ENCODE assay signal across 5 fruit fly cellular contexts in genomic region chr3L:7150850-7151249, dm6.
TF ChIP-seq lines count a peak whose summit lies in the region.

No protein-coding gene starts in this region.

- TF ChIP-seq CTCF in whole organism, embryonic (GFP tag; optimal IDR thresholded peaks at IDR 0.05; lab: Kevin White, UChicago): no peak

TF ChIP-seq in whole organism, adult, 20 proteins besides CTCF, POLR2A, EP300 and RAD21:
- TF ChIP-seq bab1 (GFP tag; optimal IDR thresholded peaks at IDR 0.05; lab: Kevin White, UChicago) (no peak), kay (GFP tag; lab: Kevin White, UChicago; ENCODE audit: borderline replicate concordance) (no peak), CG14711 (tag; optimal IDR thresholded peaks at IDR 0.05; lab: Kevin White, UChicago) (peak; percentile 27)

TF ChIP-seq in whole organism, embryonic, 481 proteins besides CTCF, POLR2A, EP300 and RAD21 (continues in another document):
- TF ChIP-seq Kr (GFP tag; optimal IDR thresholded peaks at IDR 0.05; lab: Kevin White, UChicago): no peak
- no peak for TF ChIP-seq sisA (GFP tag; IDR thresholded peaks at IDR 0.05; lab: Robert Waterston, UW)
- no peak for TF ChIP-seq CG4282 (GFP tag; optimal IDR thresholded peaks at IDR 0.05; lab: Kevin White, UChicago)
- no peak for TF ChIP-seq MESR4 (GFP tag; optimal IDR thresholded peaks at IDR 0.05; lab: Kevin White, UChicago)
- no peak for TF ChIP-seq CG11696 (GFP tag; IDR thresholded peaks at IDR 0.05; lab: Robert Waterston, UW)
- TF ChIP-seq CG6689 (GFP tag; IDR thresholded peaks at IDR 0.05; lab: Robert Waterston, UW): 0 out of 2 replicates have a peak, but pooled peaks have one; percentile 40
- no peak for TF ChIP-seq phol (tag; optimal IDR thresholded peaks at IDR 0.05; lab: Kevin White, UChicago)
- peak; percentile 35 to 41 for TF ChIP-seq bsh (GFP tag; optimal IDR thresholded peaks at IDR 0.05; lab: Kevin White, UChicago)
- no peak for TF ChIP-seq CG18599 (GFP tag; optimal IDR thresholded peaks at IDR 0.05; lab: Kevin White, UChicago)
- TF ChIP-seq mirr (GFP tag; optimal IDR thresholded peaks at IDR 0.05; lab: Kevin White, UChicago): no peak
- TF ChIP-seq odd (GFP tag; optimal IDR thresholded peaks at IDR 0.05; lab: Kevin White, UChicago): no peak
- TF ChIP-seq crol (GFP tag; IDR thresholded peaks at IDR 0.05; lab: Robert Waterston, UW): no peak
- no peak for TF ChIP-seq Lim3 (GFP tag; IDR thresholded peaks at IDR 0.05; lab: Robert Waterston, UW)
- TF ChIP-seq Deaf1 (tag; optimal IDR thresholded peaks at IDR 0.05; lab: Kevin White, UChicago): no peak
- no peak for TF ChIP-seq slou (GFP tag; optimal IDR thresholded peaks at IDR 0.05; lab: Kevin White, UChicago)
- TF ChIP-seq Dp (GFP tag; optimal IDR thresholded peaks at IDR 0.05; lab: Kevin White, UChicago): no peak
- no peak for TF ChIP-seq CG12299 (tag; optimal IDR thresholded peaks at IDR 0.05; lab: Kevin White, UChicago)
- no peak for TF ChIP-seq chm (GFP tag; IDR thresholded peaks at IDR 0.05; lab: Robert Waterston, UW)
- no peak for TF ChIP-seq CG8281 (tag; optimal IDR thresholded peaks at IDR 0.05; lab: Kevin White, UChicago)
- peak; percentile 18; the same call in 1 of the 2 replicates for TF ChIP-seq CG17328 (GFP tag; IDR thresholded peaks at IDR 0.05; lab: Robert Waterston, UW)
- TF ChIP-seq nom (GFP tag; optimal IDR thresholded peaks at IDR 0.05; lab: Kevin White, UChicago): peak; percentile 64
- no peak for TF ChIP-seq CG1832 (GFP tag; optimal IDR thresholded peaks at IDR 0.05; lab: Kevin White, UChicago)
- TF ChIP-seq Atf-2 (GFP tag; optimal IDR thresholded peaks at IDR 0.05; lab: Kevin White, UChicago): no peak

TF ChIP-seq in whole organism, prepupa, 60 proteins besides CTCF, POLR2A, EP300 and RAD21 (continues in another document):
- peak; percentile 80 for TF ChIP-seq CG3919 (GFP tag; optimal IDR thresholded peaks at IDR 0.05; lab: Kevin White, UChicago)
- peak; percentile 36 for TF ChIP-seq Smox (GFP tag; optimal IDR thresholded peaks at IDR 0.05; lab: Kevin White, UChicago)
- TF ChIP-seq CG8119 (GFP tag; IDR thresholded peaks at IDR 0.05; lab: Robert Waterston, UW): peak; percentile 89
- TF ChIP-seq CG11762 (GFP tag; optimal IDR thresholded peaks at IDR 0.05; lab: Kevin White, UChicago; ENCODE audit: insufficient read depth): peak; percentile 66
- TF ChIP-seq Met (GFP tag; optimal IDR thresholded peaks at IDR 0.05; lab: Kevin White, UChicago): peak; percentile 50
- peak; percentile 75 for TF ChIP-seq CG9139 (GFP tag; optimal IDR thresholded peaks at IDR 0.05; lab: Kevin White, UChicago)
- peak; percentile 55 for TF ChIP-seq CG4318 (GFP tag; optimal IDR thresholded peaks at IDR 0.05; lab: Kevin White, UChicago)
- TF ChIP-seq dac (GFP tag; optimal IDR thresholded peaks at IDR 0.05; lab: Kevin White, UChicago): peak; percentile 40
- peak; percentile 75 for TF ChIP-seq Sox14 (GFP tag; optimal IDR thresholded peaks at IDR 0.05; lab: Kevin White, UChicago)
- TF ChIP-seq CG3032 (tag; optimal IDR thresholded peaks at IDR 0.05; lab: Kevin White, UChicago): peak; percentile 77
- peak; percentile 95 for TF ChIP-seq Eip78C (GFP tag; lab: Kevin White, UChicago)
- peak; percentile 35 for TF ChIP-seq Hr39 (GFP tag; optimal IDR thresholded peaks at IDR 0.05; lab: Kevin White, UChicago)
- peak; percentile 65 for TF ChIP-seq CG10631 (GFP tag; optimal IDR thresholded peaks at IDR 0.05; lab: Kevin White, UChicago)
- TF ChIP-seq achi (GFP tag; optimal IDR thresholded peaks at IDR 0.05; lab: Kevin White, UChicago): peak; percentile 79
- TF ChIP-seq pdm3 (GFP tag; optimal IDR thresholded peaks at IDR 0.05; lab: Kevin White, UChicago): peak; percentile 78
- TF ChIP-seq Hr38 (GFP tag; optimal IDR thresholded peaks at IDR 0.05; lab: Kevin White, UChicago): no peak
- peak; percentile 56 to 60 for TF ChIP-seq salr (GFP tag; optimal IDR thresholded peaks at IDR 0.05; lab: Kevin White, UChicago)
- TF ChIP-seq CG34406 (GFP tag; optimal IDR thresholded peaks at IDR 0.05; lab: Kevin White, UChicago): peak; percentile 52
- TF ChIP-seq CG11902 (GFP tag; optimal IDR thresholded peaks at IDR 0.05; lab: Kevin White, UChicago): peak; percentile 30
- no peak for TF ChIP-seq vri (GFP tag; optimal IDR thresholded peaks at IDR 0.05; lab: Kevin White, UChicago)
- peak; percentile 49 for TF ChIP-seq CG6792 (GFP tag; optimal IDR thresholded peaks at IDR 0.05; lab: Kevin White, UChicago)
- TF ChIP-seq CG16779 (tag; optimal IDR thresholded peaks at IDR 0.05; lab: Kevin White, UChicago): peak; percentile 50
- TF ChIP-seq Ets21C (GFP tag; optimal IDR thresholded peaks at IDR 0.05; lab: Kevin White, UChicago): peak; percentile 19

TF ChIP-seq in whole organism, pupa, 21 proteins besides CTCF, POLR2A, EP300 and RAD21:
- peak; percentile 82 for TF ChIP-seq CG15710 (tag; optimal IDR thresholded peaks at IDR 0.05; lab: Kevin White, UChicago)
- peak; percentile 75 for TF ChIP-seq gl (tag; optimal IDR thresholded peaks at IDR 0.05; lab: Kevin White, UChicago)
- peak; percentile 77 for TF ChIP-seq rn (GFP tag; IDR thresholded peaks at IDR 0.05; lab: Robert Waterston, UW)
- TF ChIP-seq fd96Ca (GFP tag; IDR thresholded peaks at IDR 0.05; lab: Robert Waterston, UW): peak; percentile 90
- TF ChIP-seq Pif1A (GFP tag; optimal IDR thresholded peaks at IDR 0.05; lab: Kevin White, UChicago): peak; percentile 82
- TF ChIP-seq CG10348 (GFP tag; IDR thresholded peaks at IDR 0.05; lab: Robert Waterston, UW): peak; percentile 48; the same call in 1 of the 2 replicates
- TF ChIP-seq CG17806 (tag; optimal IDR thresholded peaks at IDR 0.05; lab: Kevin White, UChicago): peak; percentile 86
- peak; percentile 48 for TF ChIP-seq CG13204 (GFP tag; optimal IDR thresholded peaks at IDR 0.05; lab: Kevin White, UChicago)
- TF ChIP-seq Pif1B (GFP tag; optimal IDR thresholded peaks at IDR 0.05; lab: Kevin White, UChicago): peak; percentile 69
- peak; percentile 41 for TF ChIP-seq D1 (tag; optimal IDR thresholded peaks at IDR 0.05; lab: Kevin White, UChicago)
- TF ChIP-seq EcR (GFP tag; optimal IDR thresholded peaks at IDR 0.05; lab: Kevin White, UChicago): no peak
- peak; percentile 76 for TF ChIP-seq CG34367 (tag; optimal IDR thresholded peaks at IDR 0.05; lab: Kevin White, UChicago)
- TF ChIP-seq CG14655 (GFP tag; optimal IDR thresholded peaks at IDR 0.05; lab: Kevin White, UChicago): peak; percentile 90
- peak; percentile 82 for TF ChIP-seq CG8159 (tag; optimal IDR thresholded peaks at IDR 0.05; lab: Kevin White, UChicago)
- peak; percentile 85 for TF ChIP-seq CG32121 (GFP tag; IDR thresholded peaks at IDR 0.05; lab: Robert Waterston, UW)
- TF ChIP-seq CG8301 (tag; optimal IDR thresholded peaks at IDR 0.05; lab: Kevin White, UChicago): peak; percentile 90
- TF ChIP-seq CG4496 (GFP tag; IDR thresholded peaks at IDR 0.05; lab: Robert Waterston, UW): peak; percentile 95
- TF ChIP-seq CG12605 (GFP tag; IDR thresholded peaks at IDR 0.05; lab: Robert Waterston, UW): peak; percentile 90
- peak; percentile 8 for TF ChIP-seq Snoo (tag; optimal IDR thresholded peaks at IDR 0.05; lab: Kevin White, UChicago)
- TF ChIP-seq Ets98B (GFP tag; IDR thresholded peaks at IDR 0.05; lab: Robert Waterston, UW): peak; percentile 90
- peak; percentile 81 for TF ChIP-seq CG9948 (tag; optimal IDR thresholded peaks at IDR 0.05; lab: Kevin White, UChicago)

TF ChIP-seq in whole organism, wandering third instar larva, 38 proteins besides CTCF, POLR2A, EP300 and RAD21:
- peak; percentile 4 for TF ChIP-seq ey (GFP tag; optimal IDR thresholded peaks at IDR 0.05; lab: Kevin White, UChicago)
- TF ChIP-seq foxo (GFP tag; optimal IDR thresholded peaks at IDR 0.05; lab: Kevin White, UChicago): peak in 1 of 2 experiments; percentile 19
- peak; percentile 26 for TF ChIP-seq h (GFP tag; optimal IDR thresholded peaks at IDR 0.05; lab: Kevin White, UChicago)
- TF ChIP-seq usp (GFP tag; optimal IDR thresholded peaks at IDR 0.05; lab: Kevin White, UChicago): no peak
- TF ChIP-seq fru (GFP tag; optimal IDR thresholded peaks at IDR 0.05; lab: Kevin White, UChicago): peak; percentile 17
- peak; percentile 28 for TF ChIP-seq rgr (GFP tag; optimal IDR thresholded peaks at IDR 0.05; lab: Kevin White, UChicago)
- no peak for TF ChIP-seq CG32264 (GFP tag; optimal IDR thresholded peaks at IDR 0.05; lab: Kevin White, UChicago)
- peak; percentile 41 for TF ChIP-seq HLH106 (tag; optimal IDR thresholded peaks at IDR 0.05; lab: Kevin White, UChicago)
TF ChIP-seq in whole organism, wandering third instar larva: peak in this region for 6.
